Worm (Caenorhabditis elegans) whole organism, dauer: ENCODE data around the gene nlp-67.
"Not testable (repeated sequence)": the region's sequence is repeated elsewhere in the genome, so short reads cannot be mapped to it uniquely, and the experiment has no call there.

Source experiments
- unc-62 ChIP-seq: sonication (generic microtip); optimal IDR thresholded peaks from 2 replicates; lab custom pipeline; 2017; ENCODE audit warnings: missing biosample characterization, missing genetic modification reagents, missing genetic modification characterization

The nlp-67 gene

ce11 chrX:16218306-16218705 lies 34.1 kb downstream of the nlp-67 start:
- TF ChIP-seq unc-62 (GFP tag; lab: Kevin White, UChicago) = no peak

ce11 chrX:16219710-16220109 lies 35.5 kb downstream of the nlp-67 start, which contains the start of gene F23A7.3:
F23A7.3 (plus strand) TSS chrX:16220010.
- not testable (repeated sequence) for TF ChIP-seq unc-62 (GFP tag; lab: Kevin White, UChicago)

- TF ChIP-seq unc-62 (GFP tag; lab: Kevin White, UChicago) = no peak
Measured at ce11 chrX:16228622-16229021, 44.5 kb downstream of the nlp-67 start, which contains the start of gene F23A7.5. F23A7.5 (plus strand) TSS chrX:16228922.
